Fruit fly (Drosophila melanogaster) whole organism, wandering third instar larva: ENCODE measurements around the gene Gclc.

Experiments
- Abd-B ChIP-seq: fragments of >200 bp; optimal IDR thresholded peaks from 2 replicates; lab custom pipeline; 2017; ENCODE audit warnings: missing biosample characterization, missing genetic modification characterization
- GATAd ChIP-seq: sonication (Bioruptor generic); optimal IDR thresholded peaks from 2 replicates; lab custom pipeline; 2016; ENCODE audit warnings: missing biosample characterization, missing genetic modification characterization
- Myc ChIP-seq: fragments of >200 bp; optimal IDR thresholded peaks from 2 replicates; lab custom pipeline; 2017
- Vsx2 ChIP-seq: fragments of 200-300, 225-300 bp; sonication (Bioruptor generic); optimal IDR thresholded peaks from 2 replicates; lab custom pipeline; 2018; ENCODE audit warnings: missing biosample characterization, missing genetic modification characterization; ENCODE audit not compliant: partially characterized antibody
- br ChIP-seq: fragments of 200-800 bp; sonication (Bioruptor generic); optimal IDR thresholded peaks from 2 replicates; lab custom pipeline; 2016; ENCODE audit warnings: missing biosample characterization, missing genetic modification characterization
- dmrt93B ChIP-seq: fragments of 200-800 bp; sonication (Bioruptor generic); optimal IDR thresholded peaks from 2 replicates; lab custom pipeline; 2018; ENCODE audit warnings: missing biosample characterization, mild to moderate bottlenecking, missing genetic modification characterization
- ey ChIP-seq: fragments of 200-800 bp; sonication (Bioruptor generic); optimal IDR thresholded peaks from 2 replicates; lab custom pipeline; 2016; ENCODE audit warnings: missing biosample characterization, missing genetic modification characterization
- h ChIP-seq: fragments of 200-800 bp; sonication (Bioruptor generic); optimal IDR thresholded peaks from 3 replicates; lab custom pipeline; 2016; ENCODE audit warnings: missing biosample characterization, mild to moderate bottlenecking, missing genetic modification characterization
- rgr ChIP-seq: fragments of 200-800 bp; sonication (Bioruptor generic); optimal IDR thresholded peaks from 3 replicates; lab custom pipeline; 2016; ENCODE audit warnings: missing biosample characterization, mild to moderate bottlenecking, missing genetic modification characterization
- tai ChIP-seq: sonication (Bioruptor generic); optimal IDR thresholded peaks from 2 replicates; lab custom pipeline; 2016; ENCODE audit warnings: missing biosample characterization, missing genetic modification characterization
- usp ChIP-seq: fragments of >200 bp; optimal IDR thresholded peaks from 2 replicates; lab custom pipeline; 2017; ENCODE audit warnings: missing biosample characterization, missing genetic modification characterization

DNA sequence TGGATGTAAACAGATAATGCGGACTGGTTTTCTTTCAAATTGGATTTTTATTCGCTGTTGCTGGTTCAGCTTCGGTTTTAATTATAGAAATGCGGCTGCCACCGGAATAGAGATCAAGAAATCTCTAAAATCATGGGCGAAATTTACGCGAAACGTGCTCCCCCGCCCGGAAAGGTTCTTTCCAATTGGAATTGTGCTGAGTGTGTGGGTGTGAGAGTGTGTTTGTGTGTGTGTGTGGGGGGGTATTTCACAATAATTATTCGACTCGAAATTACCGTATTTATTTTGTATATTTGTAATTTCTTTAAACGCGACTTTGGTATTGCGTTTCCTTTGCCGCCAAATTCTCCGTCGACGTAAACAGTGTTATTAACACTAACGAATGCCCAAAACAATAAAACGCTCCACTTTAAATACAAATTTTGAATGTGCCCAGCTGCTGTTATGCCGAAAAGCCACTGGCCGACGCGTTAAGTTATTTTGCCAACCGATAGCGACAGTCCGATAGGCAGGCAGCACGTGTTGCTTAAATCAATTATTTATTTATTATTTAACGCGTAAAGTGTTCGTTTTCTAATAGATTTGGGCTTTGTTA, at the start of gene Gclc:
- TF ChIP-seq Abd-B (GFP tag; lab: Kevin White, UChicago) (no peak), rgr (GFP tag; lab: Kevin White, UChicago) (peak; percentile 11), usp (GFP tag; lab: Kevin White, UChicago) (no peak), br (no peak), Myc (peak; percentile 48), GATAd (GFP tag; lab: Kevin White, UChicago) (no peak), Vsx2 (GFP tag; lab: Kevin White, UChicago) (no peak), tai (no peak), h (GFP tag; lab: Kevin White, UChicago) (no peak), dmrt93B (GFP tag; lab: Kevin White, UChicago) (no peak), ey (peak; percentile 3)
